Fruit fly (Drosophila melanogaster): Measurements from ENCODE around the gene Rab11.

Rab11 gene

DNA sequence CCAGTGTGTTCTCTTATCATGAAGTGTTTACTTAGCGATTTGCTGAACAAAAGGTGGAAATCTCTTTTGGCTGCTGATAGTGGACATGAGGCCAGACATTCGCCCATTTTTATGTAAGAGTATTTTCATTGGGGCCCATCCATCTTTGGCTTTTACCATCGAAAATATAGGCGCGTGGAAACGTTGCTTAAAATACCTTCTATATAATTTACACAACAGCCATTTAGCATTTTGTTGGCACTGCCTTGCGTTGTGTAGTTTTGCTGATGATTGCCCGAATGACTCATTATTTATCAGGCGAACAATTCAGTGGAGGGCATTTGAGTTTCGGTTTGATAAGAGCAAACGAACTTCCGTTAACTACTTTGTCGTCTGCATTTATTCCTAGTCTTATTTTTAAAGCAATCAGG is 50.4 kb downstream of the Rab11 start (continued):
- TF ChIP-seq CG34376 (GFP tag; optimal IDR thresholded peaks at IDR 0.05) (peak; percentile 61), hkb (optimal IDR thresholded peaks at IDR 0.05) (no peak), hkb (GFP tag; IDR thresholded peaks at IDR 0.05) (peak; percentile 65), NK7.1 (GFP tag; optimal IDR thresholded peaks at IDR 0.05) (peak; percentile 32), TFAM (GFP tag; optimal IDR thresholded peaks at IDR 0.05) (no peak), twi (tag; optimal IDR thresholded peaks at IDR 0.05) (no peak), CG6175 (GFP tag; IDR thresholded peaks at IDR 0.05) (0 out of 3 replicates have a peak, but pooled peaks have one; percentile 41), gcm2 (GFP tag; optimal IDR thresholded peaks at IDR 0.05) (no peak), HHEX (GFP tag; optimal IDR thresholded peaks at IDR 0.05) (peak; percentile 49), Dek (tag; optimal IDR thresholded peaks at IDR 0.05) (peak; percentile 33), CG15479 (GFP tag; optimal IDR thresholded peaks at IDR 0.05) (no peak), Nf-YA (GFP tag; IDR thresholded peaks at IDR 0.05) (no peak), CG13775 (GFP tag; optimal IDR thresholded peaks at IDR 0.05) (peak; percentile 30), br (optimal IDR thresholded peaks at IDR 0.05) (no peak), CkIIα-i1 (GFP tag; IDR thresholded peaks at IDR 0.05) (no peak), Spps (tag; optimal IDR thresholded peaks at IDR 0.05) (no peak), CG18764 (GFP tag; optimal IDR thresholded peaks at IDR 0.05) (no peak), CG15696 (tag; optimal IDR thresholded peaks at IDR 0.05) (no peak), Hr3 (GFP tag; optimal IDR thresholded peaks at IDR 0.05) (no peak), pfk (GFP tag; optimal IDR thresholded peaks at IDR 0.05) (no peak), Dad (GFP tag; optimal IDR thresholded peaks at IDR 0.05) (no peak), Pdp1 (GFP tag; optimal IDR thresholded peaks at IDR 0.05) (peak in 1 of 2 experiments; percentile 85), HmgD (GFP tag; optimal IDR thresholded peaks at IDR 0.05) (no peak), Taf1 (GFP tag; IDR thresholded peaks at IDR 0.05) (no peak), peb (GFP tag; IDR thresholded peaks at IDR 0.05) (no peak), Stat92E (GFP tag; optimal IDR thresholded peaks at IDR 0.05) (no peak), CG15011 (GFP tag; optimal IDR thresholded peaks at IDR 0.05) (no peak), CG10209 (GFP tag; optimal IDR thresholded peaks at IDR 0.05) (peak; percentile 64), oc (tag; optimal IDR thresholded peaks at IDR 0.05) (no peak), knrl (GFP tag; IDR thresholded peaks at IDR 0.05; ENCODE audit: partially characterized antibody) (no peak), CG33213 (GFP tag; optimal IDR thresholded peaks at IDR 0.05) (no peak), chm (GFP tag; IDR thresholded peaks at IDR 0.05) (no peak), Atf-2 (GFP tag; optimal IDR thresholded peaks at IDR 0.05) (no peak), CG31224 (GFP tag; IDR thresholded peaks at IDR 0.05) (peak; percentile 35; the same call in 1 of the 2 replicates), ro (GFP tag; IDR thresholded peaks at IDR 0.05) (no peak), dysf (GFP tag; IDR thresholded peaks at IDR 0.05) (peak; percentile 52; the same call in 2 of the 3 replicates), CG7556 (GFP tag; optimal IDR thresholded peaks at IDR 0.05) (peak; percentile 10), eyg (GFP tag; optimal IDR thresholded peaks at IDR 0.05) (no peak), Sox102F (GFP tag; optimal IDR thresholded peaks at IDR 0.05) (peak; percentile 40), rib (GFP tag; IDR thresholded peaks at IDR 0.05) (no peak), PHDP (tag; optimal IDR thresholded peaks at IDR 0.05) (peak; percentile 67), Nf-YC (tag; optimal IDR thresholded peaks at IDR 0.05) (no peak), sug (tag; optimal IDR thresholded peaks at IDR 0.05) (peak; percentile 81), ken (GFP tag; IDR thresholded peaks at IDR 0.05) (no peak), nerfin-2 (GFP tag; IDR thresholded peaks at IDR 0.05; ENCODE audit: partially characterized antibody) (no peak), CG1792 (GFP tag; optimal IDR thresholded peaks at IDR 0.05) (peak; percentile 25), Mes4 (GFP tag; optimal IDR thresholded peaks at IDR 0.05) (peak; percentile 22), run (tag; optimal IDR thresholded peaks at IDR 0.05) (no peak), gsb-n (tag; optimal IDR thresholded peaks at IDR 0.05) (no peak), HLHmδ (GFP tag; optimal IDR thresholded peaks at IDR 0.05) (no peak), CG2116 (GFP tag; optimal IDR thresholded peaks at IDR 0.05) (no peak), zfh1 (GFP tag; IDR thresholded peaks at IDR 0.05) (no peak)

Data from whole organism, embryonic.